Worm (Caenorhabditis elegans): ENCODE data around the gene str-226.

ce11 chrV:3526882-3527281 is 14.4 kb downstream of the str-226 start, which contains the start of gene str-260:
- TF ChIP-seq pha-4 (tag; optimal IDR thresholded peaks at IDR 0.05), result no peak
- no peak for TF ChIP-seq ceh-82 (tag; optimal IDR thresholded peaks at IDR 0.05)
- TF ChIP-seq ceh-9 (tag; optimal IDR thresholded peaks at IDR 0.05), result no peak
- no peak for TF ChIP-seq nhr-28 (tag; optimal IDR thresholded peaks at IDR 0.05)
- no peak for TF ChIP-seq fkh-10 (GFP tag; optimal IDR thresholded peaks at IDR 0.05)
- no peak for TF ChIP-seq snpc-4 (tag; optimal IDR thresholded peaks at IDR 0.05)
- no peak for TF ChIP-seq pqm-1 (tag; optimal IDR thresholded peaks at IDR 0.05)
- TF ChIP-seq mdl-1 (tag; optimal IDR thresholded peaks at IDR 0.05), result no peak
- TF ChIP-seq ZK546.5 (tag; optimal IDR thresholded peaks at IDR 0.05), result no peak
- TF ChIP-seq unc-62 (GFP tag; optimal IDR thresholded peaks at IDR 0.05), result no peak
- TF ChIP-seq nhr-237 (tag; optimal IDR thresholded peaks at IDR 0.05), result no peak

Measured in whole organism, L3 larva.